Fruit fly (Drosophila melanogaster) whole organism, embryonic: ENCODE measurements around the gene CG16984.

Experiments
- CG10543 ChIP-seq: fragments of 200-800 bp; sonication (Bioruptor generic); optimal IDR thresholded peaks from 3 replicates; lab custom pipeline; 2017; ENCODE audit warnings: missing biosample characterization, mild to moderate bottlenecking, missing genetic modification characterization, moderate library complexity
- CG10565 ChIP-seq: fragments of 200-800 bp; sonication (Bioruptor generic); optimal IDR thresholded peaks from 3 replicates; lab custom pipeline; 2016; ENCODE audit warnings: missing biosample characterization, mild to moderate bottlenecking, missing genetic modification characterization
- CG10654 ChIP-seq: fragments of 200-800 bp; sonication (Bioruptor generic); optimal IDR thresholded peaks from 2 replicates; lab custom pipeline; 2016; ENCODE audit warnings: missing biosample characterization, missing genetic modification characterization
- CG11504 ChIP-seq: fragments of 200-800 bp; sonication (Bioruptor generic); optimal IDR thresholded peaks from 3 replicates; lab custom pipeline; 2019; ENCODE audit warnings: missing biosample characterization, mild to moderate bottlenecking, missing genetic modification characterization, moderate library complexity
- CG12155 ChIP-seq: fragments of 200-800 bp; sonication (Bioruptor generic); optimal IDR thresholded peaks from 3 replicates; lab custom pipeline; 2016; ENCODE audit warnings: missing biosample characterization, missing genetic modification characterization
- CG1233 ChIP-seq: fragments of 200-800 bp; sonication (Bioruptor generic); optimal IDR thresholded peaks from 4 replicates; lab custom pipeline; 2018; ENCODE audit warnings: missing biosample characterization, mild to moderate bottlenecking, missing genetic modification characterization
- CG16863 ChIP-seq: fragments of 200-800 bp; sonication (Bioruptor generic); optimal IDR thresholded peaks from 3 replicates; lab custom pipeline; 2016; ENCODE audit warnings: missing biosample characterization, missing genetic modification characterization
- CG17186 ChIP-seq: fragments of 200-800 bp; sonication (Bioruptor generic); optimal IDR thresholded peaks from 3 replicates; lab custom pipeline; 2017; ENCODE audit warnings: missing biosample characterization, missing genetic modification reagents, missing genetic modification characterization
- CG17568 ChIP-seq: fragments of 200-800 bp; sonication (Bioruptor generic); optimal IDR thresholded peaks from 2 replicates; lab custom pipeline; 2018; ENCODE audit warnings: missing biosample characterization, mild to moderate bottlenecking, missing genetic modification characterization, moderate library complexity
- CG1792 ChIP-seq: fragments of 200-800 bp; sonication (Bioruptor generic); optimal IDR thresholded peaks from 2 replicates; lab custom pipeline; 2016; ENCODE audit warnings: missing biosample characterization, missing genetic modification characterization
- CG18764 ChIP-seq: fragments of 200-800 bp; sonication (Bioruptor generic); optimal IDR thresholded peaks from 3 replicates; lab custom pipeline; 2016; ENCODE audit warnings: missing biosample characterization, missing genetic modification characterization
- CG30020 ChIP-seq: fragments of 200-800 bp; optimal IDR thresholded peaks from 2 replicates; lab custom pipeline; 2019; ENCODE audit warnings: missing biosample characterization, mild to moderate bottlenecking, missing genetic modification characterization, moderate library complexity
- CG32532 ChIP-seq: fragments of 200-800 bp; sonication (Bioruptor generic); IDR thresholded peaks from 2 replicates; pipeline ENCODE4 v1.3.6; 2022; ENCODE audit warnings: missing biosample characterization, missing genetic modification characterization
- CG3281 ChIP-seq: fragments of 200-800 bp; sonication (Bioruptor generic); optimal IDR thresholded peaks from 3 replicates; lab custom pipeline; 2017; ENCODE audit warnings: missing biosample characterization, mild to moderate bottlenecking, missing genetic modification characterization
- CG33213 ChIP-seq: fragments of 200-800 bp; sonication (Bioruptor generic); optimal IDR thresholded peaks from 3 replicates; lab custom pipeline; 2016; ENCODE audit warnings: missing biosample characterization, missing genetic modification characterization
- CG33557 ChIP-seq: fragments of 200-800 bp; sonication (Bioruptor generic); optimal IDR thresholded peaks from 2 replicates; lab custom pipeline; 2019; ENCODE audit warnings: missing biosample characterization, mild to moderate bottlenecking, missing genetic modification characterization, moderate library complexity
- CG3726 ChIP-seq: fragments of 200-800 bp; sonication (Bioruptor generic); IDR thresholded peaks from 3 replicates; pipeline ENCODE4, ENCODE4 v1.3.6; 2022; ENCODE audit warnings: missing biosample characterization, missing genetic modification characterization
- CG42726 ChIP-seq: fragments of 200-800 bp; sonication (Bioruptor generic); IDR thresholded peaks from 2 replicates; pipeline ENCODE4 v1.3.6; 2022; ENCODE audit warnings: missing biosample characterization, missing genetic modification characterization; ENCODE audit not compliant: partially characterized antibody
- CG4730 ChIP-seq: fragments of 200-800 bp; sonication (Bioruptor generic); IDR thresholded peaks from 2 replicates; pipeline ENCODE4 v1.3.6; 2022; ENCODE audit warnings: missing biosample characterization, missing genetic modification characterization
- CG6254 ChIP-seq: fragments of 200-800 bp; sonication (Bioruptor generic); optimal IDR thresholded peaks from 3 replicates; lab custom pipeline; 2017; ENCODE audit warnings: mild to moderate bottlenecking, missing biosample characterization, missing genetic modification reagents, missing genetic modification characterization
- Chrac-16 ChIP-seq: fragments of 200-800 bp; sonication (Bioruptor generic); optimal IDR thresholded peaks from 3 replicates; lab custom pipeline; 2016; ENCODE audit warnings: missing biosample characterization, missing genetic modification characterization
- Dip3 ChIP-seq: fragments of 200-800 bp; sonication (Bioruptor generic); optimal IDR thresholded peaks from 3 replicates; lab custom pipeline; 2016; ENCODE audit warnings: missing biosample characterization, missing genetic modification characterization
- Ets97D ChIP-seq: fragments of 200-800 bp; sonication (Bioruptor generic); optimal IDR thresholded peaks from 3 replicates; lab custom pipeline; 2016; ENCODE audit warnings: missing biosample characterization, missing genetic modification characterization
- Gug ChIP-seq: fragments of 200-800 bp; sonication (Bioruptor generic); IDR thresholded peaks from 4 replicates; pipeline ENCODE4 v1.3.6; 2022; ENCODE audit warnings: missing biosample characterization, missing genetic modification characterization
- Hmr ChIP-seq: fragments of 200-800 bp; sonication (Bioruptor generic); optimal IDR thresholded peaks from 3 replicates; lab custom pipeline; 2017; ENCODE audit warnings: mild to moderate bottlenecking, missing biosample characterization, missing genetic modification reagents, missing genetic modification characterization
- Meics ChIP-seq: fragments of 200-800 bp; sonication (Bioruptor generic); optimal IDR thresholded peaks from 2 replicates; lab custom pipeline; 2017; ENCODE audit warnings: missing biosample characterization, mild to moderate bottlenecking, missing genetic modification characterization
- Mes4 ChIP-seq: fragments of 200-800 bp; sonication (Bioruptor generic); optimal IDR thresholded peaks from 2 replicates; lab custom pipeline; 2016; ENCODE audit warnings: missing biosample characterization, missing genetic modification characterization
- Pdp1 ChIP-seq, 2 experiments: fragments of 200-800 bp; sonication (Bioruptor generic); optimal IDR thresholded peaks; 3 replicates each; lab custom pipeline; 2016; ENCODE audit warnings: missing biosample characterization in 2 of 2, missing genetic modification characterization in 2 of 2, mild to moderate bottlenecking in 1 of 2, moderate library complexity in 1 of 2
- Rfx ChIP-seq: fragments of 200-800 bp; sonication (Bioruptor generic); IDR thresholded peaks from 2 replicates; pipeline ENCODE4 v1.3.6; 2022; ENCODE audit warnings: missing biosample characterization, missing genetic modification characterization
- ab ChIP-seq: fragments of 200-800 bp; sonication (Bioruptor generic); optimal IDR thresholded peaks from 2 replicates; lab custom pipeline; 2016; ENCODE audit warnings: missing biosample characterization, missing genetic modification characterization
- cato ChIP-seq: fragments of 200-800 bp; sonication (Bioruptor generic); optimal IDR thresholded peaks from 2 replicates; lab custom pipeline; 2016; ENCODE audit warnings: missing biosample characterization, missing genetic modification characterization, borderline replicate concordance
- caup ChIP-seq: fragments of 200-800 bp; sonication (Bioruptor generic); optimal IDR thresholded peaks from 3 replicates; lab custom pipeline; 2017; ENCODE audit warnings: missing biosample characterization, mild to moderate bottlenecking, missing genetic modification characterization, moderate library complexity; ENCODE audit not compliant: severe bottlenecking
- crc ChIP-seq: fragments of 200-800 bp; sonication (Bioruptor generic); optimal IDR thresholded peaks from 2 replicates; lab custom pipeline; 2016; ENCODE audit warnings: missing biosample characterization, missing genetic modification characterization
- fd64A ChIP-seq: fragments of 200-800 bp; sonication (Bioruptor generic); optimal IDR thresholded peaks from 3 replicates; lab custom pipeline; 2018; ENCODE audit warnings: missing biosample characterization, mild to moderate bottlenecking, missing genetic modification characterization
- her ChIP-seq: fragments of 200-800 bp; sonication (Bioruptor generic); optimal IDR thresholded peaks from 2 replicates; lab custom pipeline; 2016; ENCODE audit warnings: missing biosample characterization, missing genetic modification characterization
- jigr1 ChIP-seq: fragments of 200-800 bp; sonication (Bioruptor generic); IDR thresholded peaks from 3 replicates; pipeline ENCODE4 v1.3.6; 2022; ENCODE audit warnings: missing biosample characterization, missing genetic modification characterization
- jumu ChIP-seq: fragments of 200-800 bp; sonication (Bioruptor generic); optimal IDR thresholded peaks from 3 replicates; lab custom pipeline; 2016; ENCODE audit warnings: missing biosample characterization, missing genetic modification characterization
- prd ChIP-seq, 3 experiments: fragments of >200 bp in 2 of 3; fragments of 200-800 bp in 1 of 3; sonication (Bioruptor generic) in 1 of 3; optimal IDR thresholded peaks in 2 of 3; IDR thresholded peaks in 1 of 3; 2 replicates in 2 of 3; 3 replicates in 1 of 3; pipeline versions ENCODE4 v1.3.6 to Lab custom; 2017 to 2022; ENCODE audit warnings: missing biosample characterization in 1 of 3, missing genetic modification characterization in 1 of 3
- repo ChIP-seq: fragments of 200-800 bp; sonication (Bioruptor generic); optimal IDR thresholded peaks from 2 replicates; lab custom pipeline; 2016; ENCODE audit warnings: missing biosample characterization, missing genetic modification characterization
- scrt ChIP-seq: fragments of 200-800 bp; sonication (Bioruptor generic); optimal IDR thresholded peaks from 2 replicates; lab custom pipeline; 2018; ENCODE audit warnings: missing biosample characterization, mild to moderate bottlenecking, missing genetic modification characterization, moderate library complexity
- sens-2 ChIP-seq: fragments of 200-800 bp; sonication (Bioruptor generic); IDR thresholded peaks from 2 replicates; pipeline ENCODE4 v1.3.6; 2022; ENCODE audit warnings: missing biosample characterization, missing genetic modification characterization
- seq ChIP-seq: fragments of 200-800 bp; sonication (Bioruptor generic); IDR thresholded peaks from 2 replicates; pipeline ENCODE4 v1.3.6; 2022; ENCODE audit warnings: missing biosample characterization, missing genetic modification characterization
- sim ChIP-seq: fragments of 200-800 bp; sonication (Bioruptor generic); IDR thresholded peaks from 2 replicates; pipeline ENCODE4 v1.3.6; 2022; ENCODE audit warnings: missing biosample characterization, missing genetic modification characterization
- stc ChIP-seq: fragments of 200-800 bp; sonication (Bioruptor generic); IDR thresholded peaks from 2 replicates; pipeline ENCODE4 v1.3.6; 2022; ENCODE audit warnings: missing biosample characterization, missing genetic modification characterization
- tx ChIP-seq: fragments of 200-800 bp; sonication (Bioruptor generic); optimal IDR thresholded peaks from 2 replicates; lab custom pipeline; 2016; ENCODE audit warnings: missing biosample characterization, missing genetic modification characterization
- unpg ChIP-seq: fragments of 200-800 bp; sonication (Bioruptor generic); optimal IDR thresholded peaks from 3 replicates; lab custom pipeline; 2018; ENCODE audit warnings: missing biosample characterization, mild to moderate bottlenecking, missing genetic modification characterization, moderate library complexity
- vnd ChIP-seq: fragments of 200-800 bp; sonication (Bioruptor generic); IDR thresholded peaks from 3 replicates; pipeline ENCODE4 v1.3.6; 2022; ENCODE audit warnings: missing biosample characterization, missing genetic modification characterization; ENCODE audit not compliant: partially characterized antibody
- zen2 ChIP-seq: fragments of 200-800 bp; sonication (Bioruptor generic); IDR thresholded peaks from 3 replicates; pipeline ENCODE4 v1.3.6; 2022; ENCODE audit warnings: missing biosample characterization, missing genetic modification characterization; ENCODE audit not compliant: partially characterized antibody
- zf30C ChIP-seq: fragments of 200-800 bp; sonication (Bioruptor generic); optimal IDR thresholded peaks from 3 replicates; lab custom pipeline; 2018; ENCODE audit warnings: missing biosample characterization, mild to moderate bottlenecking, missing genetic modification characterization

Gene CG16984

dm6 chr3L:2581343-2581825, 14.2 kb upstream of the CG16984 start (continued):
- TF ChIP-seq caup (GFP tag; lab: Kevin White, UChicago) (peak; percentile 84), her (GFP tag; lab: Kevin White, UChicago) (peak; percentile 38), tx (GFP tag; lab: Kevin White, UChicago) (peak; percentile 38), sens-2 (GFP tag; lab: Robert Waterston, UW) (peak; percentile 86), sim (GFP tag; lab: Robert Waterston, UW) (peak; percentile 71; the same call in 1 of the 2 replicates), CG32532 (GFP tag; lab: Robert Waterston, UW) (peak; percentile 91), crc (GFP tag; lab: Kevin White, UChicago) (peak; percentile 61), CG10543 (GFP tag; lab: Kevin White, UChicago) (peak; percentile 70), Gug (GFP tag; lab: Robert Waterston, UW) (peak; percentile 41; the same call in 1 of the 4 replicates), Hmr (peak; percentile 81), zen2 (GFP tag; lab: Robert Waterston, UW) (no peak), CG4730 (GFP tag; lab: Robert Waterston, UW) (peak; percentile 62; the same call in 1 of the 2 replicates), stc (peak; percentile 84), CG3726 (GFP tag; lab: Robert Waterston, UW) (peak; percentile 84), ab (GFP tag; lab: Kevin White, UChicago) (peak; percentile 44), seq (GFP tag; lab: Robert Waterston, UW) (peak; percentile 89), vnd (GFP tag; lab: Robert Waterston, UW) (no peak), CG10565 (GFP tag; lab: Kevin White, UChicago) (peak; percentile 16), CG42726 (GFP tag; lab: Robert Waterston, UW) (no peak), Ets97D (peak; percentile 28), unpg (GFP tag; lab: Kevin White, UChicago) (peak; percentile 83), cato (GFP tag; lab: Kevin White, UChicago) (peak; percentile 15), CG18764 (GFP tag; lab: Kevin White, UChicago) (peak; percentile 50), zf30C (GFP tag; lab: Kevin White, UChicago) (peak; percentile 88), CG6254 (GFP tag; lab: Kevin White, UChicago) (peak; percentile 82), CG16863 (GFP tag; lab: Kevin White, UChicago) (peak; percentile 68), CG17186 (GFP tag; lab: Kevin White, UChicago) (peak; percentile 85), Pdp1 (GFP tag; optimal IDR thresholded peaks at IDR 0.05; lab: Kevin White, UChicago) (peak; percentile 59 to 71), Rfx (peak; percentile 83), CG11504 (tag; lab: Kevin White, UChicago) (peak; percentile 89), scrt (GFP tag; lab: Kevin White, UChicago) (peak; percentile 79), jumu (GFP tag; lab: Kevin White, UChicago) (peak; percentile 75), CG12155 (GFP tag; lab: Kevin White, UChicago) (peak; percentile 69), CG3281 (peak; percentile 87), Meics (peak; percentile 86), Dip3 (GFP tag; lab: Kevin White, UChicago) (peak; percentile 32), CG30020 (peak; percentile 37), CG17568 (GFP tag; lab: Kevin White, UChicago) (peak; percentile 71), CG10654 (peak; percentile 71), repo (GFP tag; lab: Kevin White, UChicago) (peak; percentile 36), Chrac-16 (peak; percentile 64), prd (optimal IDR thresholded peaks at IDR 0.05; lab: Kevin White, UChicago) (no peak), prd (GFP tag; IDR thresholded peaks at IDR 0.05; lab: Robert Waterston, UW) (peak; percentile 90), CG1233 (peak; percentile 80), fd64A (peak; percentile 66), Mes4 (GFP tag; lab: Kevin White, UChicago) (peak; percentile 38), jigr1 (no peak), CG33213 (GFP tag; lab: Kevin White, UChicago) (peak; percentile 53), CG1792 (GFP tag; lab: Kevin White, UChicago) (peak; percentile 51), CG33557 (peak; percentile 74)
